Worm (Caenorhabditis elegans): Measurements from ENCODE around the gene rib-2.
A peak's percentile ranks its signal among the peaks of the same experiment; 100 is the strongest.

The rib-2 gene

DNA sequence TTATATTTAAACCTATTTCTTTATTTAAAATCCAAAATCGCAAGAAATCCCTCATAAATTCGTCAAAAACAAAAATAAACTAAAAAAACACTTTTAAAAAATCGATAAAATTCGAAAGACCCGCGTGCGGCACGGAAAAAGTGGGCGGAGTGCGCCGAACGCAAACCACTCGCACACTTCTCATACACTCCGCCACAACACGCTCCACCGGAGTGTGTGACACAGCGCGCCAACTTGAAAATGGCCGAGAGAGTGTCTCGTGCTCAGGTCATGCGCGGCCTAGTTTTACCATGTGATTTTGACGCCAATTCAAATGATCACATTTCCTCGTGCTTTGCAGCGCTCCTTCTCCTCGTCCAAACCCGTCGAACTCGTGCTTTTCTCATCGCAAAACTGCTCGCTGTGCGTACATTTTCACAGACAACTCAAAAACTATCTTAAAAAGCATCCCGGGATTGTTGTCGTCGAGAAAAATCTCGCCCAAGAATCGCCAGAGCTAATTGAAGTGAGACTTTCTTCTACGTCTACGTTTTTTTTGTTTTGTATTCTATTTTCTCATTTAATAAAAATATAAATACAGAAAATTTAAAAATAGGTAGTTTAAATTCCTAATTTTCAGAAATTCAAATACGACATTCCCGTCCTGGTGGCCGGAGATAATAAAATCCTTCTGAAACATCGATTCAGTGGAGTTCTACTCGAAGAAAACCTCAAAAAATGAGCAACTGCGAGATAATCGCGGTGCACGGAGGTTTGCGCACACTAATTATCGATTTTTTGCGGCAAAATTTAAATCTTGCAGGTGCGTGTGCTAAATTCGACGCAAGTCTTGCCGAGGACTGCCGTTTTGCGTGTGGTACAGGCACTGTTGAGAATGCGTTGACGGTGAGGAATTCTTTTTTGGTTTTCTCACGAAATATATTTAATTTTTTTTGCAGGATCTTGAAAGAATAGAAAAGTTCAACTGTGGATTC, 16.7 kb downstream of the rib-2 start, which contains the start of gene tasp-1 (continued):
- TF ChIP-seq sptf-2 (GFP tag; optimal IDR thresholded peaks at IDR 0.05) (peak; percentile 99), F23B12.7 (tag; optimal IDR thresholded peaks at IDR 0.05; ENCODE audit: insufficient read depth) (peak; percentile 98), unc-62 (GFP tag; optimal IDR thresholded peaks at IDR 0.05) (peak; percentile 90), tlf-1 (GFP tag; optimal IDR thresholded peaks at IDR 0.05) (peak; percentile 100), madf-3 (GFP tag; IDR thresholded peaks at IDR 0.05) (peak; percentile 99), egrh-3 (GFP tag; IDR thresholded peaks at IDR 0.05) (peak; percentile 96), efl-1 (GFP tag; optimal IDR thresholded peaks at IDR 0.05) (peak; percentile 99), ceh-100 (GFP tag; IDR thresholded peaks at IDR 0.05) (peak; percentile 98), hsf-1 (GFP tag; IDR thresholded peaks at IDR 0.05) (peak; percentile 93), somi-1 (GFP tag; optimal IDR thresholded peaks at IDR 0.05) (peak; percentile 100), zim-3 (tag; optimal IDR thresholded peaks at IDR 0.05) (peak; percentile 98), B0019.2 (GFP tag; conservative IDR thresholded peaks at IDR 0.05) (peak; percentile 98), nhr-90 (tag; optimal IDR thresholded peaks at IDR 0.05) (peak; percentile 99), ztf-25 (GFP tag; IDR thresholded peaks at IDR 0.05) (peak; percentile 100), atf-7 (tag; optimal IDR thresholded peaks at IDR 0.05) (peak; percentile 100), nhr-80 (tag; optimal IDR thresholded peaks at IDR 0.05) (peak; percentile 100), dox-1 (GFP tag; IDR thresholded peaks at IDR 0.05) (peak; percentile 100), mel-28 (tag; optimal IDR thresholded peaks at IDR 0.05; ENCODE audit: borderline replicate concordance) (peak; percentile 94), tbp1 (GFP tag; optimal IDR thresholded peaks at IDR 0.05) (peak; percentile 84), ztf-28 (GFP tag; IDR thresholded peaks at IDR 0.05) (peak; percentile 100), F39B2.1 (GFP tag; IDR thresholded peaks at IDR 0.05) (peak; percentile 85; the same call in 1 of the 2 replicates), tbx-9 (tag; optimal IDR thresholded peaks at IDR 0.05; ENCODE audit: borderline replicate concordance) (peak; percentile 89), ceh-58 (GFP tag; IDR thresholded peaks at IDR 0.05) (peak; percentile 97), lag-1 (GFP tag; IDR thresholded peaks at IDR 0.05) (peak; percentile 95), ztf-6 (GFP tag; IDR thresholded peaks at IDR 0.05) (peak; percentile 99), F57A8.1 (GFP tag; optimal IDR thresholded peaks at IDR 0.05) (no peak), F57C9.4 (tag; optimal IDR thresholded peaks at IDR 0.05) (peak; percentile 98), F10E7.11 (tag; optimal IDR thresholded peaks at IDR 0.05) (peak; percentile 99), chd-7 (tag; optimal IDR thresholded peaks at IDR 0.05) (peak; percentile 100), Y95B8A.8 (GFP tag; IDR thresholded peaks at IDR 0.05) (peak; percentile 100), ccch-3 (GFP tag; optimal IDR thresholded peaks at IDR 0.05) (peak; percentile 69), cebp-2 (GFP tag; IDR thresholded peaks at IDR 0.05) (peak; percentile 98), fkh-3 (tag; optimal IDR thresholded peaks at IDR 0.05) (peak; percentile 67), cebp-1 (GFP tag; IDR thresholded peaks at IDR 0.05) (peak; percentile 98), cebp-1 (tag; optimal IDR thresholded peaks at IDR 0.05) (peak; percentile 99), bed-1 (GFP tag; IDR thresholded peaks at IDR 0.05) (peak; percentile 98), nfyb-1 (GFP tag; IDR thresholded peaks at IDR 0.05) (peak; percentile 100), F49E8.2 (tag; optimal IDR thresholded peaks at IDR 0.05; ENCODE audit: insufficient read depth) (peak; percentile 98), nhr-179 (tag; optimal IDR thresholded peaks at IDR 0.05) (peak; percentile 38), attf-5 (GFP tag; optimal IDR thresholded peaks at IDR 0.05) (peak; percentile 100), B0261.1 (tag; optimal IDR thresholded peaks at IDR 0.05) (peak; percentile 54), dpl-1 (GFP tag; optimal IDR thresholded peaks at IDR 0.05) (peak; percentile 100), die-1 (tag; optimal IDR thresholded peaks at IDR 0.05) (peak; percentile 98), F33H1.4 (GFP tag; IDR thresholded peaks at IDR 0.05) (peak; percentile 94), lsl-1 (GFP tag; optimal IDR thresholded peaks at IDR 0.05) (peak; percentile 96), madf-8 (GFP tag; conservative IDR thresholded peaks at IDR 0.05) (peak; percentile 93), ztf-3 (GFP tag; optimal IDR thresholded peaks at IDR 0.05) (peak; percentile 99)

Data from whole organism, young adult.